Fruit fly (Drosophila melanogaster) whole organism, embryonic: ENCODE results near the gene meigo.

Experiments used
- CG10321 ChIP-seq: fragments of 200-800 bp; sonication (Bioruptor generic); IDR thresholded peaks from 2 replicates; pipeline ENCODE4 v1.3.6; 2022; ENCODE audit warnings: missing biosample characterization, missing genetic modification characterization
- CG11398 ChIP-seq: fragments of 200-800 bp; sonication (Bioruptor generic); optimal IDR thresholded peaks from 2 replicates; lab custom pipeline; 2016; ENCODE audit warnings: missing biosample characterization, missing genetic modification characterization
- CG11695 ChIP-seq: fragments of 200-800 bp; sonication (Bioruptor generic); IDR thresholded peaks from 3 replicates; pipeline ENCODE4 v1.3.6; 2022; ENCODE audit warnings: missing biosample characterization, missing genetic modification characterization
- CG12104 ChIP-seq: fragments of 200-800 bp; sonication (Bioruptor generic); optimal IDR thresholded peaks from 3 replicates; lab custom pipeline; 2016; ENCODE audit warnings: missing biosample characterization, missing genetic modification characterization
- CG1233 ChIP-seq: fragments of 200-800 bp; sonication (Bioruptor generic); optimal IDR thresholded peaks from 4 replicates; lab custom pipeline; 2018; ENCODE audit warnings: missing biosample characterization, mild to moderate bottlenecking, missing genetic modification characterization
- CG14965 ChIP-seq: fragments of 200-800 bp; sonication (Bioruptor generic); optimal IDR thresholded peaks from 2 replicates; lab custom pipeline; 2016; ENCODE audit warnings: missing biosample characterization, missing genetic modification characterization, borderline replicate concordance
- CG15011 ChIP-seq: fragments of 200-800 bp; sonication (Bioruptor generic); optimal IDR thresholded peaks from 3 replicates; lab custom pipeline; 2018; ENCODE audit warnings: missing biosample characterization, mild to moderate bottlenecking, missing genetic modification characterization
- CG15269 ChIP-seq: fragments of 200-800 bp; sonication (Bioruptor generic); optimal IDR thresholded peaks from 2 replicates; lab custom pipeline; 2018; ENCODE audit warnings: missing biosample characterization, mild to moderate bottlenecking, missing genetic modification characterization, moderate library complexity
- CG1832 ChIP-seq: fragments of 200-800 bp; sonication (Bioruptor generic); optimal IDR thresholded peaks from 2 replicates; lab custom pipeline; 2017; ENCODE audit warnings: missing biosample characterization, mild to moderate bottlenecking, missing genetic modification characterization, inconsistent platforms
- CG2120 ChIP-seq: fragments of 200-800 bp; sonication (Bioruptor generic); optimal IDR thresholded peaks from 3 replicates; lab custom pipeline; 2016; ENCODE audit warnings: missing biosample characterization, missing genetic modification characterization
- CG3065 ChIP-seq: fragments of 200-800 bp; sonication (Bioruptor generic); optimal IDR thresholded peaks from 2 replicates; lab custom pipeline; 2016; ENCODE audit warnings: missing biosample characterization, missing genetic modification characterization
- CG31224 ChIP-seq: fragments of 200-800 bp; sonication (Bioruptor generic); IDR thresholded peaks from 2 replicates; pipeline ENCODE4 v1.3.6; 2022; ENCODE audit warnings: missing biosample characterization, missing genetic modification characterization
- CG34224 ChIP-seq: fragments of 200-800 bp; sonication (Bioruptor generic); IDR thresholded peaks from 3 replicates; pipeline ENCODE4 v1.3.6; 2022; ENCODE audit warnings: missing biosample characterization, missing genetic modification characterization; ENCODE audit not compliant: partially characterized antibody
- CG9817 ChIP-seq: fragments of 200-800 bp; sonication (Bioruptor generic); optimal IDR thresholded peaks from 2 replicates; lab custom pipeline; 2018; ENCODE audit warnings: missing biosample characterization, mild to moderate bottlenecking, missing genetic modification characterization, moderate library complexity
- CkIIα-i1 ChIP-seq: fragments of 200-800 bp; sonication (Bioruptor generic); IDR thresholded peaks from 2 replicates; pipeline ENCODE4 v1.3.6; 2022; ENCODE audit warnings: missing biosample characterization, missing genetic modification characterization
- Drgx ChIP-seq: fragments of 200-800 bp; sonication (Bioruptor generic); IDR thresholded peaks from 2 replicates; pipeline ENCODE4 v1.3.6; 2022; ENCODE audit warnings: missing biosample characterization, missing genetic modification characterization
- Ets65A ChIP-seq: fragments of 200-800 bp; sonication (Bioruptor generic); peaks from one replicate; lab custom pipeline; 2016; ENCODE audit warnings: missing biosample characterization, missing genetic modification characterization
- HLH4C ChIP-seq: fragments of 200-800 bp; sonication (Bioruptor generic); IDR thresholded peaks from 3 replicates; pipeline ENCODE4 v1.3.6; 2022; ENCODE audit warnings: missing biosample characterization, missing genetic modification characterization; ENCODE audit not compliant: partially characterized antibody
- Hey ChIP-seq: fragments of 200-800 bp; sonication (Bioruptor generic); optimal IDR thresholded peaks from 3 replicates; lab custom pipeline; 2018; ENCODE audit warnings: missing biosample characterization, mild to moderate bottlenecking, missing genetic modification characterization
- Max ChIP-seq: fragments of 200-800 bp; sonication (Bioruptor generic); optimal IDR thresholded peaks from 2 replicates; lab custom pipeline; 2016; ENCODE audit warnings: missing biosample characterization, mild to moderate bottlenecking, missing genetic modification characterization
- Med ChIP-seq: fragments of 200-800 bp; sonication (Bioruptor generic); peaks from one replicate; lab custom pipeline; 2016; ENCODE audit warnings: missing biosample characterization, missing genetic modification characterization, mild to moderate bottlenecking, inconsistent platforms, moderate library complexity
- Nf-YA ChIP-seq: fragments of 200-800 bp; sonication (Bioruptor generic); IDR thresholded peaks from 2 replicates; pipeline ENCODE4 v1.3.6; 2022; ENCODE audit warnings: missing biosample characterization, missing genetic modification characterization
- Rfx ChIP-seq: fragments of 200-800 bp; sonication (Bioruptor generic); IDR thresholded peaks from 2 replicates; pipeline ENCODE4 v1.3.6; 2022; ENCODE audit warnings: missing biosample characterization, missing genetic modification characterization
- Sox100B ChIP-seq: fragments of 200-800 bp; sonication (Bioruptor generic); optimal IDR thresholded peaks from 3 replicates; lab custom pipeline; 2018; ENCODE audit warnings: missing biosample characterization, mild to moderate bottlenecking, missing genetic modification characterization
- Taf1 ChIP-seq: fragments of 200-800 bp; sonication (Bioruptor generic); IDR thresholded peaks from 2 replicates; pipeline ENCODE4 v1.3.6; 2022; ENCODE audit warnings: missing biosample characterization, missing genetic modification characterization
- Tbp ChIP-seq: fragments of >200 bp; optimal IDR thresholded peaks from 2 replicates; lab custom pipeline; 2018; ENCODE audit warnings: missing biosample characterization, missing genetic modification characterization
- Xbp1 ChIP-seq: fragments of 200-800 bp; sonication (Bioruptor generic); optimal IDR thresholded peaks from 3 replicates; lab custom pipeline; 2016; ENCODE audit warnings: missing biosample characterization, mild to moderate bottlenecking, missing genetic modification characterization
- bowl ChIP-seq: fragments of 200-800 bp; sonication (Bioruptor generic); IDR thresholded peaks from 2 replicates; pipeline ENCODE4 v1.3.6; 2022; ENCODE audit warnings: missing biosample characterization, missing genetic modification characterization
- br ChIP-seq: fragments of >200 bp; optimal IDR thresholded peaks from 2 replicates; lab custom pipeline; 2017
- caup ChIP-seq: fragments of 200-800 bp; sonication (Bioruptor generic); optimal IDR thresholded peaks from 3 replicates; lab custom pipeline; 2017; ENCODE audit warnings: missing biosample characterization, mild to moderate bottlenecking, missing genetic modification characterization, moderate library complexity; ENCODE audit not compliant: severe bottlenecking
- dati ChIP-seq: fragments of 200-800 bp; sonication (Bioruptor generic); IDR thresholded peaks from 2 replicates; pipeline ENCODE4 v1.3.6; 2022; ENCODE audit warnings: missing biosample characterization, missing genetic modification characterization
- dimm ChIP-seq: fragments of 200-800 bp; sonication (Bioruptor generic); IDR thresholded peaks from 2 replicates; pipeline ENCODE4 v1.3.6; 2022; ENCODE audit warnings: missing biosample characterization, missing genetic modification characterization
- esg ChIP-seq: fragments of 200-800 bp; sonication (Bioruptor generic); conservative IDR thresholded peaks from 2 replicates; pipeline ENCODE4 v1.3.6; 2022; ENCODE audit warnings: missing biosample characterization, missing genetic modification characterization
- eve ChIP-seq, 2 experiments: fragments of >200 bp; optimal IDR thresholded peaks; 2 replicates each; lab custom pipeline; 2017; ENCODE audit warnings: missing biosample characterization in 2 of 2, missing genetic modification characterization in 2 of 2
- ftz-f1 ChIP-seq: fragments of 200-800 bp; sonication (Bioruptor generic); optimal IDR thresholded peaks from 2 replicates; lab custom pipeline; 2016; ENCODE audit warnings: missing biosample characterization, missing genetic modification characterization
- gsb-n ChIP-seq: fragments of 200-800 bp; sonication (Bioruptor generic); optimal IDR thresholded peaks from 3 replicates; lab custom pipeline; 2018; ENCODE audit warnings: missing biosample characterization, mild to moderate bottlenecking, missing genetic modification characterization
- jigr1 ChIP-seq: fragments of 200-800 bp; sonication (Bioruptor generic); IDR thresholded peaks from 3 replicates; pipeline ENCODE4 v1.3.6; 2022; ENCODE audit warnings: missing biosample characterization, missing genetic modification characterization
- ken ChIP-seq: fragments of 200-800 bp; sonication (Bioruptor generic); IDR thresholded peaks from 3 replicates; pipeline ENCODE4 v1.3.6; 2022; ENCODE audit warnings: missing biosample characterization, missing genetic modification characterization
- nmo ChIP-seq: fragments of 200-800 bp; sonication (Bioruptor generic); optimal IDR thresholded peaks from 2 replicates; lab custom pipeline; 2018; ENCODE audit warnings: missing biosample characterization, mild to moderate bottlenecking, missing genetic modification characterization, moderate library complexity
- p53 ChIP-seq: fragments of 200-800 bp; sonication (Bioruptor generic); optimal IDR thresholded peaks from 2 replicates; lab custom pipeline; 2016; ENCODE audit warnings: missing biosample characterization, missing genetic modification characterization
- pfk ChIP-seq: fragments of 200-800 bp; sonication (Bioruptor generic); optimal IDR thresholded peaks from 2 replicates; lab custom pipeline; 2018; ENCODE audit warnings: missing biosample characterization, mild to moderate bottlenecking, missing genetic modification characterization, moderate library complexity
- pnt ChIP-seq: fragments of 200-800 bp; sonication (Bioruptor generic); optimal IDR thresholded peaks from 3 replicates; lab custom pipeline; 2016; ENCODE audit warnings: missing biosample characterization, missing genetic modification characterization
- ro ChIP-seq: fragments of 200-800 bp; sonication (Bioruptor generic); IDR thresholded peaks from 2 replicates; pipeline ENCODE4 v1.3.6; 2022; ENCODE audit warnings: missing biosample characterization, missing genetic modification characterization
- scrt ChIP-seq: fragments of 200-800 bp; sonication (Bioruptor generic); optimal IDR thresholded peaks from 2 replicates; lab custom pipeline; 2018; ENCODE audit warnings: missing biosample characterization, mild to moderate bottlenecking, missing genetic modification characterization, moderate library complexity
- tll ChIP-seq, 2 experiments: fragments of 200-800 bp in 1 of 2; fragments of >200 bp in 1 of 2; sonication (Bioruptor generic) in 1 of 2; optimal IDR thresholded peaks; 2 replicates each; lab custom pipeline; 2017 to 2019; ENCODE audit warnings: missing biosample characterization in 2 of 2, missing genetic modification characterization in 2 of 2, mild to moderate bottlenecking in 1 of 2, moderate library complexity in 1 of 2
- unpg ChIP-seq: fragments of 200-800 bp; sonication (Bioruptor generic); optimal IDR thresholded peaks from 3 replicates; lab custom pipeline; 2018; ENCODE audit warnings: missing biosample characterization, mild to moderate bottlenecking, missing genetic modification characterization, moderate library complexity
- vnd ChIP-seq: fragments of 200-800 bp; sonication (Bioruptor generic); IDR thresholded peaks from 3 replicates; pipeline ENCODE4 v1.3.6; 2022; ENCODE audit warnings: missing biosample characterization, missing genetic modification characterization; ENCODE audit not compliant: partially characterized antibody
- wdn ChIP-seq: fragments of 200-800 bp; sonication (Bioruptor generic); IDR thresholded peaks from 2 replicates; pipeline ENCODE4 v1.3.6; 2022; ENCODE audit warnings: missing biosample characterization, missing genetic modification characterization
- yki ChIP-seq: fragments of >200 bp; optimal IDR thresholded peaks from 3 replicates; lab custom pipeline; 2018
- zen ChIP-seq: fragments of 200-800 bp; sonication (Bioruptor generic); optimal IDR thresholded peaks from 3 replicates; lab custom pipeline; 2018; ENCODE audit warnings: missing biosample characterization, mild to moderate bottlenecking, missing genetic modification characterization, moderate library complexity

The meigo gene

DNA sequence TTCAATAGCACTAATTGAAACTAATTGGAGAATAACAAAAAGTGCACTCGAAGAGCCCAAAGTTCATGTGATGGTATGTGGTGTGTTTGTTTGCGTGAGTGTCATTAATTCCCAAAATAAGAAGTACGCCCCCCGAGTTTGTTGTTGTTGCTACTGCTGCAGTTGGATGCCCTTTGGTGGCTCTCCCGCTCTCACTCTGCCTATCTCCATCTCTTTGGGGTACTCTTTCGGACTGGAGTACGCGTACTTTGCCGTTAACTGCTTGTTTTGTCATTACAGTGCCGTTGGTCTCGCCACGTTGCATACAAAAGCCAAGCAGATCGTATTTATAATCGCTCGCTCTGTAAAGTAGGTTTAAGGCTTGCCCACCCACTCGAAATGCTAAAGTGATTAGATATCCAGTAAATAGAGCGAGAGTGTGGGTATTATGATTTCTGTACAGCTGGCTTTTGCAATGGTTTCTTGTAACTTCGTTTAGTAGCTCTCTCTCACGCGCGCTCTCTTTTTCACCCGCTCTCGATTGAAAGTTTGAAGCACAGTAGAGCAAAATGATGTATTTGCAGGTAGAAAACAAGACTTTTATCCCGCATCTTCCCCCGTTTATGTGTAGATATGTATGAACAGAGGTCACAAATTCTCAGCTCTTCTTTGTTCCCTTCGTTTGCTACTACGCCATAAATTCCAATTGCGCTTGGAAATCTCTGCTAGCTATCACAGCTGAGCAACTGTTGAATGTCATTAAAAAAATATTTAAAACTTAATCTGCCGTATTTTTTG, 25.9 kb upstream of the meigo start (continued):
- TF ChIP-seq CG1832 (GFP tag; lab: Kevin White, UChicago) (no peak), ro (GFP tag; lab: Robert Waterston, UW) (no peak), CkIIα-i1 (GFP tag; lab: Robert Waterston, UW) (no peak), CG31224 (GFP tag; lab: Robert Waterston, UW) (peak; percentile 36; the same call in 1 of the 2 replicates), CG11398 (no peak), esg (GFP tag; lab: Robert Waterston, UW) (0 out of 2 replicates have a peak, but pooled peaks have one; percentile 5), CG34224 (GFP tag; lab: Robert Waterston, UW) (no peak), pnt (GFP tag; lab: Kevin White, UChicago) (no peak), scrt (GFP tag; lab: Kevin White, UChicago) (peak; percentile 61), bowl (GFP tag; lab: Robert Waterston, UW) (peak; percentile 51; the same call in 1 of the 2 replicates), unpg (GFP tag; lab: Kevin White, UChicago) (peak; percentile 24), Rfx (GFP tag; lab: Robert Waterston, UW) (peak; percentile 51), CG3065 (no peak), Max (no peak), CG15011 (GFP tag; lab: Kevin White, UChicago) (no peak), CG11695 (GFP tag; lab: Robert Waterston, UW) (peak; percentile 29; the same call in 1 of the 3 replicates), CG12104 (GFP tag; lab: Kevin White, UChicago) (peak; percentile 33), CG9817 (tag; lab: Kevin White, UChicago) (peak; percentile 15), CG2120 (peak; percentile 27), CG15269 (tag; lab: Kevin White, UChicago) (peak; percentile 60), yki (lab: Kevin White, UChicago) (no peak), zen (tag; lab: Kevin White, UChicago) (no peak), gsb-n (no peak), HLH4C (GFP tag; lab: Robert Waterston, UW) (0 out of 3 replicates have a peak, but pooled peaks have one; percentile 23), Taf1 (no peak), Hey (tag; lab: Kevin White, UChicago) (no peak), CG1233 (GFP tag; lab: Kevin White, UChicago) (peak; percentile 45), br (no peak), ftz-f1 (GFP tag; lab: Kevin White, UChicago) (no peak), Sox100B (GFP tag; lab: Kevin White, UChicago) (peak; percentile 25), Tbp (GFP tag; lab: Kevin White, UChicago) (no peak), nmo (GFP tag; lab: Kevin White, UChicago) (peak; percentile 31), Ets65A (peak; percentile 93), Drgx (peak; percentile 19; the same call in 1 of the 2 replicates), Med (GFP tag; lab: Kevin White, UChicago) (peak; percentile 75), CG14965 (GFP tag; lab: Kevin White, UChicago) (no peak), vnd (no peak), caup (no peak), eve (GFP tag; optimal IDR thresholded peaks at IDR 0.05; lab: Kevin White, UChicago) (no peak), pfk (GFP tag; lab: Kevin White, UChicago) (no peak), tll (GFP tag; optimal IDR thresholded peaks at IDR 0.05; lab: Kevin White, UChicago) (no peak), ken (no peak), Nf-YA (GFP tag; lab: Robert Waterston, UW) (no peak), CG10321 (GFP tag; lab: Robert Waterston, UW) (no peak), Xbp1 (no peak), jigr1 (no peak), p53 (GFP tag; lab: Kevin White, UChicago) (no peak), wdn (GFP tag; lab: Robert Waterston, UW) (no peak), dati (GFP tag; lab: Robert Waterston, UW) (no peak), dimm (GFP tag; lab: Robert Waterston, UW) (no peak)
